Fruit fly (Drosophila melanogaster) whole organism, embryonic: Measurements from ENCODE around the gene temp.

Source experiments
- BtbVII ChIP-seq: fragments of 200-800 bp; sonication (Bioruptor generic); optimal IDR thresholded peaks from 3 replicates; lab custom pipeline; 2017; ENCODE audit warnings: missing biosample characterization, mild to moderate bottlenecking, missing genetic modification characterization
- CG10366 ChIP-seq: fragments of 200-800 bp; sonication (Bioruptor generic); IDR thresholded peaks from 2 replicates; pipeline ENCODE4 v1.3.6; 2022; ENCODE audit warnings: missing biosample characterization, missing genetic modification characterization
- CG10431 ChIP-seq: fragments of 200-800 bp; sonication (Bioruptor generic); optimal IDR thresholded peaks from 3 replicates; lab custom pipeline; 2018; ENCODE audit warnings: missing biosample characterization, mild to moderate bottlenecking, missing genetic modification characterization
- CG10543 ChIP-seq: fragments of 200-800 bp; sonication (Bioruptor generic); optimal IDR thresholded peaks from 3 replicates; lab custom pipeline; 2017; ENCODE audit warnings: missing biosample characterization, mild to moderate bottlenecking, missing genetic modification characterization, moderate library complexity
- CG15269 ChIP-seq: fragments of 200-800 bp; sonication (Bioruptor generic); optimal IDR thresholded peaks from 2 replicates; lab custom pipeline; 2018; ENCODE audit warnings: missing biosample characterization, mild to moderate bottlenecking, missing genetic modification characterization, moderate library complexity
- CG16863 ChIP-seq: fragments of 200-800 bp; sonication (Bioruptor generic); optimal IDR thresholded peaks from 3 replicates; lab custom pipeline; 2016; ENCODE audit warnings: missing biosample characterization, missing genetic modification characterization
- CG17359 ChIP-seq: fragments of 200-800 bp; sonication (Bioruptor generic); optimal IDR thresholded peaks from 3 replicates; lab custom pipeline; 2018; ENCODE audit warnings: missing biosample characterization, mild to moderate bottlenecking, missing genetic modification characterization, moderate library complexity
- CG17829 ChIP-seq: fragments of 200-800 bp; optimal IDR thresholded peaks from 2 replicates; lab custom pipeline; 2019; ENCODE audit warnings: missing biosample characterization, mild to moderate bottlenecking, missing genetic modification characterization, moderate library complexity
- CG2199 ChIP-seq: fragments of 200-800 bp; sonication (Bioruptor generic); IDR thresholded peaks from 3 replicates; pipeline ENCODE4 v1.3.6; 2022; ENCODE audit warnings: missing biosample characterization, missing genetic modification characterization
- CG6175 ChIP-seq: fragments of 200-800 bp; sonication (Bioruptor generic); IDR thresholded peaks from 3 replicates; pipeline ENCODE4 v1.3.6; 2022; ENCODE audit warnings: missing biosample characterization, missing genetic modification characterization
- CG6813 ChIP-seq: fragments of 200-800 bp; sonication (Bioruptor generic); optimal IDR thresholded peaks from 2 replicates; lab custom pipeline; 2017; ENCODE audit warnings: missing biosample characterization, missing genetic modification characterization, mild to moderate bottlenecking, moderate library complexity, missing genetic modification reagents
- CG7372 ChIP-seq: fragments of 200-800 bp; sonication (Bioruptor generic); IDR thresholded peaks from 2 replicates; pipeline ENCODE4 v1.3.6; 2022; ENCODE audit warnings: missing biosample characterization, missing genetic modification characterization
- CG8924 ChIP-seq: fragments of 200-800 bp; optimal IDR thresholded peaks from 3 replicates; lab custom pipeline; 2019; ENCODE audit warnings: missing biosample characterization, mild to moderate bottlenecking, missing genetic modification characterization, moderate library complexity
- CG9797 ChIP-seq: fragments of 200-800 bp; sonication (Bioruptor generic); optimal IDR thresholded peaks from 3 replicates; lab custom pipeline; 2018; ENCODE audit warnings: missing biosample characterization, mild to moderate bottlenecking, missing genetic modification characterization
- D ChIP-seq, 2 experiments: fragments of 200-800 bp in 1 of 2; fragments of >200 bp in 1 of 2; sonication (Bioruptor generic) in 1 of 2; optimal IDR thresholded peaks; 2 replicates in 1 of 2; 3 replicates in 1 of 2; lab custom pipeline; 2017; ENCODE audit warnings: mild to moderate bottlenecking in 1 of 2, missing biosample characterization in 1 of 2, missing genetic modification characterization in 1 of 2, missing genetic modification reagents in 1 of 2
- Drgx ChIP-seq: fragments of 200-800 bp; sonication (Bioruptor generic); IDR thresholded peaks from 2 replicates; pipeline ENCODE4 v1.3.6; 2022; ENCODE audit warnings: missing biosample characterization, missing genetic modification characterization
- E2f1 ChIP-seq: fragments of 200-800 bp; sonication (Bioruptor generic); IDR thresholded peaks from 2 replicates; pipeline ENCODE4 v1.3.6; 2022; ENCODE audit warnings: missing biosample characterization, missing genetic modification characterization
- GATAe ChIP-seq: fragments of 200-800 bp; sonication (Bioruptor generic); conservative IDR thresholded peaks from 2 replicates; pipeline ENCODE4 v1.3.6; 2022; ENCODE audit warnings: missing biosample characterization, missing genetic modification characterization
- Hey ChIP-seq: fragments of 200-800 bp; sonication (Bioruptor generic); optimal IDR thresholded peaks from 3 replicates; lab custom pipeline; 2018; ENCODE audit warnings: missing biosample characterization, mild to moderate bottlenecking, missing genetic modification characterization
- Jarid2 ChIP-seq: fragments of 200-800 bp; sonication (Bioruptor generic); optimal IDR thresholded peaks from 3 replicates; lab custom pipeline; 2017; ENCODE audit warnings: mild to moderate bottlenecking, missing biosample characterization, missing genetic modification reagents, missing genetic modification characterization
- Kr ChIP-seq: fragments of 200-800 bp; sonication (Bioruptor generic); optimal IDR thresholded peaks from 2 replicates; lab custom pipeline; 2017; ENCODE audit warnings: missing biosample characterization, mild to moderate bottlenecking, missing genetic modification characterization
- Lpt ChIP-seq: fragments of >200 bp; optimal IDR thresholded peaks from 2 replicates; lab custom pipeline; 2018; ENCODE audit warnings: missing biosample characterization, missing genetic modification characterization
- Oaz ChIP-seq: fragments of 200-800 bp; sonication (Bioruptor generic); IDR thresholded peaks from 2 replicates; pipeline ENCODE4 v1.3.6; 2022; ENCODE audit warnings: missing biosample characterization, missing genetic modification characterization
- Ssrp ChIP-seq: fragments of 200-800 bp; sonication (Bioruptor generic); optimal IDR thresholded peaks from 2 replicates; lab custom pipeline; 2018; ENCODE audit warnings: missing biosample characterization, mild to moderate bottlenecking, missing genetic modification characterization, moderate library complexity
- bcd ChIP-seq: fragments of 200-800 bp; sonication (Bioruptor generic); optimal IDR thresholded peaks from 2 replicates; lab custom pipeline; 2017; ENCODE audit warnings: missing biosample characterization, mild to moderate bottlenecking, missing genetic modification characterization
- bowl ChIP-seq: fragments of 200-800 bp; sonication (Bioruptor generic); IDR thresholded peaks from 2 replicates; pipeline ENCODE4 v1.3.6; 2022; ENCODE audit warnings: missing biosample characterization, missing genetic modification characterization
- cas ChIP-seq: fragments of 200-800 bp; sonication (Bioruptor generic); IDR thresholded peaks from 2 replicates; pipeline ENCODE4 v1.3.6; 2022; ENCODE audit warnings: missing biosample characterization, missing genetic modification characterization
- chif ChIP-seq, 2 experiments: fragments of 200-800 bp; sonication (Bioruptor generic); optimal IDR thresholded peaks; 3 replicates each; lab custom pipeline; 2016; ENCODE audit warnings: missing biosample characterization in 2 of 2, missing genetic modification characterization in 2 of 2
- chm ChIP-seq: fragments of 200-800 bp; sonication (Bioruptor generic); IDR thresholded peaks from 2 replicates; pipeline ENCODE4 v1.3.6; 2022; ENCODE audit warnings: missing biosample characterization, missing genetic modification characterization
- chn ChIP-seq: fragments of 200-800 bp; sonication (Bioruptor generic); optimal IDR thresholded peaks from 2 replicates; lab custom pipeline; 2016; ENCODE audit warnings: missing biosample characterization, missing genetic modification characterization
- dati ChIP-seq: fragments of 200-800 bp; sonication (Bioruptor generic); IDR thresholded peaks from 2 replicates; pipeline ENCODE4 v1.3.6; 2022; ENCODE audit warnings: missing biosample characterization, missing genetic modification characterization
- fd96Cb ChIP-seq: fragments of 200-800 bp; sonication (Bioruptor generic); optimal IDR thresholded peaks from 2 replicates; lab custom pipeline; 2018; ENCODE audit warnings: missing biosample characterization, mild to moderate bottlenecking, missing genetic modification characterization, moderate library complexity
- gsb ChIP-seq: fragments of 200-800 bp; sonication (Bioruptor generic); IDR thresholded peaks from 2 replicates; pipeline ENCODE4 v1.3.6; 2022; ENCODE audit warnings: missing biosample characterization, missing genetic modification characterization
- ham ChIP-seq: fragments of 200-800 bp; sonication (Bioruptor generic); IDR thresholded peaks from 2 replicates; pipeline ENCODE4 v1.3.6; 2022; ENCODE audit warnings: missing biosample characterization, missing genetic modification characterization
- jumu ChIP-seq: fragments of 200-800 bp; sonication (Bioruptor generic); optimal IDR thresholded peaks from 3 replicates; lab custom pipeline; 2016; ENCODE audit warnings: missing biosample characterization, missing genetic modification characterization
- ken ChIP-seq: fragments of 200-800 bp; sonication (Bioruptor generic); IDR thresholded peaks from 3 replicates; pipeline ENCODE4 v1.3.6; 2022; ENCODE audit warnings: missing biosample characterization, missing genetic modification characterization
- lab ChIP-seq: fragments of 200-800 bp; sonication (Bioruptor generic); optimal IDR thresholded peaks from 3 replicates; lab custom pipeline; 2017; ENCODE audit warnings: missing biosample characterization, missing genetic modification characterization, mild to moderate bottlenecking, moderate library complexity, missing genetic modification reagents
- lov ChIP-seq, 2 experiments: fragments of 200-800 bp in 1 of 2; fragments of >200 bp in 1 of 2; sonication (Bioruptor generic) in 1 of 2; IDR thresholded peaks in 1 of 2; optimal IDR thresholded peaks in 1 of 2; 2 replicates in 1 of 2; 3 replicates in 1 of 2; pipeline versions ENCODE4 v1.3.6 to Lab custom; 2017 to 2022; ENCODE audit warnings: missing biosample characterization in 1 of 2, missing genetic modification characterization in 1 of 2
- nom ChIP-seq: fragments of 200-800 bp; sonication (Bioruptor generic); optimal IDR thresholded peaks from 2 replicates; lab custom pipeline; 2017; ENCODE audit warnings: missing biosample characterization, missing genetic modification characterization, mild to moderate bottlenecking, moderate library complexity, missing genetic modification reagents
- org-1 ChIP-seq: fragments of 200-800 bp; sonication (Bioruptor generic); optimal IDR thresholded peaks from 2 replicates; lab custom pipeline; 2017; ENCODE audit warnings: missing biosample characterization, missing genetic modification characterization
- phol ChIP-seq: fragments of 200-800 bp; sonication (Bioruptor generic); optimal IDR thresholded peaks from 3 replicates; lab custom pipeline; 2018; ENCODE audit warnings: missing biosample characterization, mild to moderate bottlenecking, missing genetic modification characterization, moderate library complexity
- salm ChIP-seq: fragments of 200-800 bp; sonication (Bioruptor generic); optimal IDR thresholded peaks from 2 replicates; lab custom pipeline; 2018; ENCODE audit warnings: missing biosample characterization, mild to moderate bottlenecking, missing genetic modification characterization
- sd ChIP-seq: fragments of 200-800 bp; sonication (Bioruptor generic); optimal IDR thresholded peaks from 3 replicates; lab custom pipeline; 2018; ENCODE audit warnings: missing biosample characterization, mild to moderate bottlenecking, missing genetic modification characterization, moderate library complexity
- sens ChIP-seq: fragments of 200-800 bp; sonication (Bioruptor generic); peaks from one replicate; lab custom pipeline; 2016; ENCODE audit warnings: missing biosample characterization, missing genetic modification characterization
- slbo ChIP-seq: fragments of 200-800 bp; sonication (Bioruptor generic); IDR thresholded peaks from 2 replicates; pipeline ENCODE4 v1.3.6; 2022; ENCODE audit warnings: missing biosample characterization, missing genetic modification characterization
- tin ChIP-seq: fragments of 200-800 bp; sonication (Bioruptor generic); optimal IDR thresholded peaks from 3 replicates; lab custom pipeline; 2016; ENCODE audit warnings: missing biosample characterization, missing genetic modification characterization
- yki ChIP-seq: fragments of >200 bp; optimal IDR thresholded peaks from 3 replicates; lab custom pipeline; 2018
- zf30C ChIP-seq: fragments of 200-800 bp; sonication (Bioruptor generic); optimal IDR thresholded peaks from 3 replicates; lab custom pipeline; 2018; ENCODE audit warnings: missing biosample characterization, mild to moderate bottlenecking, missing genetic modification characterization

Gene temp

DNA sequence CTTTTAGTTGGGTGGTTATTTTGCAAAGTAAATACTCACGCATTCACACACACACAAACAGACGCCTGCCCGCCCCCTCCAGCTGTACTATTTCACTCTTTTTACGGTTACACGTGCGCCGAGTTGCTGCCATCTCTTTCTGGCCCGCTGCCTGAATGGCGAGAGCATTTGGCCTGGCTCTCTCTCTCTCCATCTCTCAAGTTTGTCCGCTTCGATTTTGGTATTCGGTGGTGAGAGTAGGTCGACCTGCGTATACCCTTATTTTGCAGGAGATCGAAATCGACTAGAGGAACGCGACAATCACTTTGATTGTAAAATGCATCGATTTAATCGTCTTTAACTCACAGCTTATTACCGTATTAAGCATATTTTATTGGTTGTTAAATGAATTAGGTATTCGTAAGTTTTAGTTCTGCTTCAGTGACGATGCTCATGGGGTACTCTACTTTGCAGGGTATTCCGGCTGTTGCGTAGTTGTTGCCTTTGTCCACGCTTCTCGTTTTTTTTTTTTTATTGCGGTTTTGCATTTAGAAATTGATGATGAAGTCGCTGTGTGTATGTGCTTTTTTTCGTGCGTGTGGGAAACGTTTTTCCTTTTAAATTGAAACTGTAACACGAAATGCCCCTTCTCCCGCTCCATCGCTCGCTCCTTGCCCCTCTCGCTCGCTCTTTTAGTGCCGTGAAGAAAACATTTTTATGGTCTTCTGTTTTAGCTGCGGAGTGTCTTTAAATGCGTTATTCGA, 41.6 kb upstream of the temp start (continued):
- TF ChIP-seq Kr (GFP tag; lab: Kevin White, UChicago) (peak; percentile 76), ken (GFP tag; lab: Robert Waterston, UW) (peak; percentile 71; the same call in 2 of the 3 replicates), bowl (GFP tag; lab: Robert Waterston, UW) (0 out of 2 replicates have a peak, but pooled peaks have one; percentile 50), Ssrp (peak; percentile 81), sd (tag; lab: Kevin White, UChicago) (peak; percentile 39), E2f1 (GFP tag; lab: Robert Waterston, UW) (peak; percentile 88), lov (optimal IDR thresholded peaks at IDR 0.05; lab: Kevin White, UChicago) (no peak), lov (GFP tag; IDR thresholded peaks at IDR 0.05; lab: Robert Waterston, UW) (no peak), nom (peak; percentile 78), CG8924 (tag; lab: Kevin White, UChicago) (peak; percentile 92), CG17359 (tag; lab: Kevin White, UChicago) (peak; percentile 86), Hey (tag; lab: Kevin White, UChicago) (peak; percentile 75), phol (tag; lab: Kevin White, UChicago) (peak; percentile 87), dati (GFP tag; lab: Robert Waterston, UW) (0 out of 2 replicates have a peak, but pooled peaks have one; percentile 48), D (optimal IDR thresholded peaks at IDR 0.05; lab: Kevin White, UChicago) (peak; percentile 28), D (GFP tag; optimal IDR thresholded peaks at IDR 0.05; lab: Kevin White, UChicago) (peak; percentile 86), CG17829 (peak; percentile 83), fd96Cb (peak; percentile 82), Oaz (GFP tag; lab: Robert Waterston, UW) (peak; percentile 74), GATAe (GFP tag; lab: Robert Waterston, UW) (0 out of 2 replicates have a peak, but pooled peaks have one; percentile 24), tin (GFP tag; lab: Kevin White, UChicago) (peak; percentile 84), CG6175 (peak; percentile 24; the same call in 1 of the 3 replicates), lab (GFP tag; lab: Kevin White, UChicago) (peak; percentile 94), sens (peak; percentile 99), chm (GFP tag; lab: Robert Waterston, UW) (peak; percentile 82), CG6813 (GFP tag; lab: Kevin White, UChicago) (peak; percentile 83), Drgx (GFP tag; lab: Robert Waterston, UW) (peak; percentile 76; the same call in 1 of the 2 replicates), CG10543 (GFP tag; lab: Kevin White, UChicago) (peak; percentile 91), salm (peak; percentile 77), cas (no peak), CG2199 (no peak), CG7372 (peak; percentile 53), gsb (GFP tag; lab: Robert Waterston, UW) (peak; percentile 69), CG16863 (GFP tag; lab: Kevin White, UChicago) (peak; percentile 93), zf30C (GFP tag; lab: Kevin White, UChicago) (no peak), CG10431 (peak; percentile 59), chn (peak; percentile 91), chif (GFP tag; optimal IDR thresholded peaks at IDR 0.05; lab: Kevin White, UChicago) (peak; percentile 90), yki (lab: Kevin White, UChicago) (peak; percentile 67), BtbVII (GFP tag; lab: Kevin White, UChicago) (peak; percentile 89), Jarid2 (GFP tag; lab: Kevin White, UChicago) (peak; percentile 55), jumu (GFP tag; lab: Kevin White, UChicago) (peak; percentile 93), ham (GFP tag; lab: Robert Waterston, UW) (peak; percentile 72; the same call in 1 of the 2 replicates), CG9797 (GFP tag; lab: Kevin White, UChicago) (peak; percentile 6), CG10366 (GFP tag; lab: Robert Waterston, UW) (peak; percentile 82), slbo (peak; percentile 91), bcd (GFP tag; lab: Kevin White, UChicago) (peak; percentile 87), org-1 (GFP tag; lab: Kevin White, UChicago) (peak; percentile 88), Lpt (GFP tag; lab: Kevin White, UChicago) (no peak), CG15269 (tag; lab: Kevin White, UChicago) (peak; percentile 87)
